Worm (Caenorhabditis elegans) whole organism, L2 larva: ENCODE measurements around the gene srsy-2.

Experiments used
- aly-2 ChIP-seq: fragments of 150-350 bp; optimal IDR thresholded peaks from 2 replicates; lab custom pipeline; 2014; ENCODE audit warnings: missing biosample characterization, missing genetic modification characterization
- ama-1 ChIP-seq: fragments of 150-350 bp; optimal IDR thresholded peaks from 2 replicates; lab custom pipeline; 2018; ENCODE audit warnings: inconsistent platforms
- sem-4 ChIP-seq: fragments of 150-350 bp; optimal IDR thresholded peaks from 2 replicates; lab custom pipeline; 2014; ENCODE audit warnings: missing biosample characterization, missing genetic modification reagents, missing genetic modification characterization
- snpc-4 ChIP-seq: fragments of 150-350 bp; optimal IDR thresholded peaks from 2 replicates; lab custom pipeline; 2014; ENCODE audit warnings: missing biosample characterization, missing genetic modification characterization
- zag-1 ChIP-seq: fragments of 150-350 bp; optimal IDR thresholded peaks from 2 replicates; lab custom pipeline; 2014; ENCODE audit warnings: missing biosample characterization, missing genetic modification characterization

DNA sequence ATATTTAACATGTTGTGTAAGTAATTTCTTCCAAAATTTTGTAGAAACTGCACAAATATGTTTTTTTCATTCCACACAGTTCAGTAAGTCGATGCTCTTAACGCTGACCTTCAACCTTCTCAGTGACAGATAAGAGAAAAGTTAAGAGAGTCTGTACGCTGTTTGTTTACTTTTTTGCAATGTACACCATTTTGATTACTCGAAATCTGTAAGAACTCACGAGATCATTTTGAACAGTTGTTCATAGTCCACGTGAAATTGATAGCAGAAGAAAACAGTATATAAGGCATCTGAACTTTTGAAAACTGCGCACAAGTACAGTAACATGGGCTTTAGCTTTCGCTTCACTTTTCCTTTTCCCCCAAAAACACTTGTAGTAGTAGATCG, 48.2 kb downstream of the srsy-2 start:
- no peak for TF ChIP-seq zag-1 (tag; lab: Kevin White, UChicago)
- TF ChIP-seq sem-4 (tag; lab: Kevin White, UChicago), result no peak
- TF ChIP-seq ama-1 (lab: Kevin White, UChicago), result no peak
- no peak for TF ChIP-seq aly-2 (tag; lab: Kevin White, UChicago)
- no peak for TF ChIP-seq snpc-4 (tag; lab: Kevin White, UChicago)
